Worm (Caenorhabditis elegans) whole organism, late embryonic: ENCODE data around the gene ZK185.1.

Source experiments
- C08G9.2 ChIP-seq: sonication (generic microtip); optimal IDR thresholded peaks from 2 replicates; lab custom pipeline; 2016; ENCODE audit warnings: mild to moderate bottlenecking, missing genetic modification characterization, moderate library complexity, missing compliant biosample characterization
- F13H6.1 ChIP-seq: sonication (generic microtip); optimal IDR thresholded peaks from 2 replicates; lab custom pipeline; 2016; ENCODE audit warnings: missing genetic modification characterization, missing compliant biosample characterization
- K09A11.1 ChIP-seq: sonication (generic microtip); optimal IDR thresholded peaks from 2 replicates; lab custom pipeline; 2017; ENCODE audit warnings: antibody characterized with exemption, mild to moderate bottlenecking, missing genetic modification characterization, missing compliant biosample characterization; ENCODE audit not compliant: insufficient read depth
- T23F11.4 ChIP-seq: fragments of 200-800 bp; sonication (Bioruptor generic); optimal IDR thresholded peaks from 2 replicates; lab custom pipeline; 2018; ENCODE audit warnings: mild to moderate bottlenecking, missing genetic modification characterization, missing compliant biosample characterization
- ahr-1 ChIP-seq: sonication (generic microtip); optimal IDR thresholded peaks from 2 replicates; lab custom pipeline; 2016; ENCODE audit warnings: missing genetic modification characterization, missing compliant biosample characterization
- ceh-14 ChIP-seq: sonication (generic microtip); optimal IDR thresholded peaks from 2 replicates; lab custom pipeline; 2016; ENCODE audit warnings: missing genotype, missing genetic modification characterization, missing compliant biosample characterization
- ceh-18 ChIP-seq: sonication (generic microtip); optimal IDR thresholded peaks from 2 replicates; lab custom pipeline; 2016; ENCODE audit warnings: missing genetic modification characterization, missing compliant biosample characterization
- ceh-19 ChIP-seq: fragments of 200-800 bp; sonication (Bioruptor generic); optimal IDR thresholded peaks from 2 replicates; lab custom pipeline; 2018; ENCODE audit warnings: mild to moderate bottlenecking, missing genetic modification characterization, missing compliant biosample characterization
- ceh-22 ChIP-seq: sonication (generic microtip); optimal IDR thresholded peaks from 2 replicates; lab custom pipeline; 2017; ENCODE audit warnings: missing biosample characterization, missing genetic modification characterization
- ceh-31 ChIP-seq: sonication (generic microtip); optimal IDR thresholded peaks from 2 replicates; lab custom pipeline; 2016; ENCODE audit warnings: missing genetic modification characterization, missing compliant biosample characterization
- ceh-34 ChIP-seq: sonication (generic microtip); optimal IDR thresholded peaks from 2 replicates; lab custom pipeline; 2016; ENCODE audit warnings: mild to moderate bottlenecking, missing genetic modification characterization, missing compliant biosample characterization
- ceh-45 ChIP-seq: fragments of 200-800 bp; sonication (Bioruptor generic); IDR thresholded peaks from 2 replicates; pipeline ENCODE4 v1.3.6; 2022; ENCODE audit warnings: missing genetic modification reagents, missing genetic modification characterization, missing compliant biosample characterization
- ceh-48 ChIP-seq: sonication (generic microtip); optimal IDR thresholded peaks from 2 replicates; lab custom pipeline; 2016; ENCODE audit warnings: missing genetic modification characterization, inconsistent platforms, missing compliant biosample characterization
- ceh-9 ChIP-seq: sonication (generic microtip); optimal IDR thresholded peaks from 2 replicates; lab custom pipeline; 2016; ENCODE audit warnings: mild to moderate bottlenecking, missing genetic modification characterization, inconsistent platforms, missing compliant biosample characterization
- dve-1 ChIP-seq: sonication (generic microtip); optimal IDR thresholded peaks from 2 replicates; lab custom pipeline; 2017; ENCODE audit warnings: antibody characterized with exemption, mild to moderate bottlenecking, missing genetic modification characterization, missing compliant biosample characterization
- elt-4 ChIP-seq: sonication (generic microtip); optimal IDR thresholded peaks from 2 replicates; lab custom pipeline; 2016; ENCODE audit warnings: missing genetic modification characterization, missing compliant biosample characterization
- eyg-1 ChIP-seq: sonication (generic microtip); optimal IDR thresholded peaks from 2 replicates; lab custom pipeline; 2016; ENCODE audit warnings: missing genotype, missing genetic modification characterization, missing compliant biosample characterization
- fax-1 ChIP-seq: sonication (generic microtip); optimal IDR thresholded peaks from 2 replicates; lab custom pipeline; 2016; ENCODE audit warnings: missing genotype, missing genetic modification characterization, missing compliant biosample characterization
- fkh-10 ChIP-seq: fragments of 150-350 bp; optimal IDR thresholded peaks from 2 replicates; lab custom pipeline; 2014; ENCODE audit warnings: missing biosample characterization, missing genetic modification reagents, missing genetic modification characterization
- gmeb-2 ChIP-seq: sonication (generic microtip); optimal IDR thresholded peaks from 2 replicates; lab custom pipeline; 2016; ENCODE audit warnings: missing genetic modification characterization, inconsistent platforms, missing compliant biosample characterization
- hlh-13 ChIP-seq: fragments of 200-800 bp; sonication (Bioruptor generic); optimal IDR thresholded peaks from 2 replicates; lab custom pipeline; 2018; ENCODE audit warnings: mild to moderate bottlenecking, missing genetic modification characterization, missing compliant biosample characterization
- hlh-15 ChIP-seq: sonication (generic microtip); optimal IDR thresholded peaks from 2 replicates; lab custom pipeline; 2016; ENCODE audit warnings: missing genetic modification characterization, missing compliant biosample characterization
- hlh-30 ChIP-seq: sonication (generic microtip); optimal IDR thresholded peaks from 2 replicates; lab custom pipeline; 2017; ENCODE audit warnings: antibody characterized with exemption, missing genetic modification characterization, missing compliant biosample characterization; ENCODE audit not compliant: insufficient read depth
- hlh-6 ChIP-seq: sonication (generic microtip); optimal IDR thresholded peaks from 2 replicates; lab custom pipeline; 2016; ENCODE audit warnings: missing genotype, missing genetic modification characterization, missing compliant biosample characterization
- hlh-8 ChIP-seq: sonication (generic microtip); optimal IDR thresholded peaks from 2 replicates; lab custom pipeline; 2016; ENCODE audit warnings: missing genotype, missing genetic modification characterization, missing compliant biosample characterization
- lin-11 ChIP-seq: fragments of 200-800 bp; sonication (Bioruptor generic); optimal IDR thresholded peaks from 2 replicates; lab custom pipeline; 2018; ENCODE audit warnings: mild to moderate bottlenecking, missing genetic modification characterization, missing compliant biosample characterization
- mec-3 ChIP-seq: sonication (generic microtip); optimal IDR thresholded peaks from 2 replicates; lab custom pipeline; 2016; ENCODE audit warnings: borderline replicate concordance, missing genetic modification characterization, missing compliant biosample characterization
- nfya-1 ChIP-seq: sonication (generic microtip); optimal IDR thresholded peaks from 2 replicates; lab custom pipeline; 2017; ENCODE audit warnings: missing genetic modification characterization, mild to moderate bottlenecking, missing compliant biosample characterization, antibody characterized with exemption, moderate library complexity
- nhr-11 ChIP-seq: fragments of 150-350 bp; optimal IDR thresholded peaks from 2 replicates; lab custom pipeline; 2014; ENCODE audit warnings: missing biosample characterization, missing genetic modification characterization
- odd-2 ChIP-seq: sonication (generic microtip); optimal IDR thresholded peaks from 2 replicates; lab custom pipeline; 2017; ENCODE audit warnings: antibody characterized with exemption, mild to moderate bottlenecking, missing genetic modification characterization, missing compliant biosample characterization
- pag-3 ChIP-seq: sonication (generic microtip); optimal IDR thresholded peaks from 2 replicates; lab custom pipeline; 2016; ENCODE audit warnings: missing compliant biosample characterization, missing genetic modification characterization, borderline replicate concordance
- pax-1 ChIP-seq: fragments of 150-350 bp; optimal IDR thresholded peaks from 2 replicates; lab custom pipeline; 2014; ENCODE audit warnings: missing biosample characterization, missing genetic modification characterization
- pha-2 ChIP-seq: sonication (generic microtip); optimal IDR thresholded peaks from 2 replicates; lab custom pipeline; 2017; ENCODE audit warnings: mild to moderate bottlenecking, missing genetic modification characterization, missing compliant biosample characterization
- pha-4 ChIP-seq: fragments of 150-350 bp; optimal IDR thresholded peaks from 2 replicates; lab custom pipeline; 2018; ENCODE audit warnings: missing biosample characterization, missing genetic modification reagents, missing genetic modification characterization
- pqm-1 ChIP-seq: sonication (generic microtip); optimal IDR thresholded peaks from 2 replicates; lab custom pipeline; 2016; ENCODE audit warnings: missing genetic modification characterization, missing compliant biosample characterization
- ref-2 ChIP-seq: sonication (generic microtip); optimal IDR thresholded peaks from 2 replicates; lab custom pipeline; 2016; ENCODE audit warnings: missing genetic modification characterization, missing compliant biosample characterization
- rnt-1 ChIP-seq: sonication (generic microtip); optimal IDR thresholded peaks from 2 replicates; lab custom pipeline; 2016; ENCODE audit warnings: missing genetic modification characterization, missing compliant biosample characterization
- tbx-2 ChIP-seq: sonication (generic microtip); optimal IDR thresholded peaks from 2 replicates; lab custom pipeline; 2016; ENCODE audit warnings: missing genetic modification characterization, missing compliant biosample characterization
- unc-42 ChIP-seq: sonication (generic microtip); optimal IDR thresholded peaks from 2 replicates; lab custom pipeline; 2016; ENCODE audit warnings: missing genotype, missing genetic modification characterization, missing compliant biosample characterization
- unc-55 ChIP-seq: sonication (generic microtip); optimal IDR thresholded peaks from 2 replicates; lab custom pipeline; 2017; ENCODE audit warnings: missing biosample characterization, missing genetic modification reagents, missing genetic modification characterization

Gene ZK185.1

DNA sequence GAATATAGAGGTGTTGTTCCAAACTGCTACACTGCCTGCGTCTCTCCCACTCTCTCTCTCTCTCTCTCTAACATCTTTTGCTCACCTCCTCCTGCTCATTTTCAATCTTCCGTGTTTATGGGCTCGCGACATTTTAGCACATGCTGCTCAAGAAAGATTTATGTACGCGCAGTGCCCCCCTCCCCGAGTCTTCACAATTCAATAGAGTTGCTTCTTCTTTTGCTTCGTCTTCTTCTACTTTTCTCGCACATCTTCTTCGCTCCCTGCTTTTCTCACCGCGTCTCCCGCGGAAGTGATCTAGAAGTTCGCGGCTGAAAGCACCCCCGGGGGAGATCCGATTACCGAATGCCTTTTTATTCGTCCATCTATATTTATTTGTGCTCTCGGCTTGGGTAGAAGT is 22.2 kb downstream of the ZK185.1 start:
- peak; percentile 69 for TF ChIP-seq ceh-31 (tag; lab: Kevin White, UChicago)
- peak; percentile 20 for TF ChIP-seq ceh-34 (tag; lab: Kevin White, UChicago)
- TF ChIP-seq unc-42 (tag; lab: Kevin White, UChicago): peak; percentile 89
- peak; percentile 19 for TF ChIP-seq unc-55 (GFP tag; lab: Kevin White, UChicago)
- no peak for TF ChIP-seq ceh-22 (tag; lab: Kevin White, UChicago)
- TF ChIP-seq pha-4: no peak
- no peak for TF ChIP-seq pha-2 (tag; lab: Kevin White, UChicago)

DNA sequence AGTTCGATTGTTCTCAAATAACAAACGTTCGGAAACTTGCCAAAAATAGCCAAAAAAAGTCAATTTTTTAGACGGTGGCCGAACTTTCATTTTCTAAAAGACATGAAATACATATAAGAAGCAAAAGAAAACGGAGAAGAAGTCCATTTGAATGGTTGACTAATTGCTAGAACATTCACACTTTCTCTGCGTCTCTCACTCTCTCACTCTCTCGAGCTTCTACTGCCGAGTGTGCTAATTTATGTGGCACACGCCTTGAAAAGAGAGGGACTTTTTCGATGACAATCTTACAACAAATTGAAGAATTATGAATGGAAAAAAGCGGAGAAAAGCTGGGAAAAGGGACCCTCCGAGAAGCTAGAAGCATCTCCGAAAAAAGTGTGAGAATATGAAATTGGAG is 25.7 kb downstream of the ZK185.1 start:
- TF ChIP-seq ceh-14 (tag; lab: Kevin White, UChicago): no peak
- no peak for TF ChIP-seq eyg-1 (tag; lab: Kevin White, UChicago)
- TF ChIP-seq dve-1 (tag; lab: Kevin White, UChicago): no peak
- no peak for TF ChIP-seq pax-1 (tag; lab: Kevin White, UChicago)
- TF ChIP-seq hlh-15 (tag; lab: Kevin White, UChicago): no peak
- no peak for TF ChIP-seq nhr-11 (tag; lab: Kevin White, UChicago)
- no peak for TF ChIP-seq pag-3
- no peak for TF ChIP-seq ceh-19 (GFP tag; lab: Kevin White, UChicago)
- no peak for TF ChIP-seq hlh-8 (tag; lab: Kevin White, UChicago)
- TF ChIP-seq rnt-1 (tag; lab: Kevin White, UChicago): no peak
- no peak for TF ChIP-seq elt-4 (tag; lab: Kevin White, UChicago)
- TF ChIP-seq gmeb-2 (tag; lab: Kevin White, UChicago): no peak
- no peak for TF ChIP-seq pqm-1
- no peak for TF ChIP-seq ceh-9 (tag; lab: Kevin White, UChicago)
- no peak for TF ChIP-seq unc-42 (tag; lab: Kevin White, UChicago)
- TF ChIP-seq odd-2 (tag; lab: Kevin White, UChicago): no peak

DNA sequence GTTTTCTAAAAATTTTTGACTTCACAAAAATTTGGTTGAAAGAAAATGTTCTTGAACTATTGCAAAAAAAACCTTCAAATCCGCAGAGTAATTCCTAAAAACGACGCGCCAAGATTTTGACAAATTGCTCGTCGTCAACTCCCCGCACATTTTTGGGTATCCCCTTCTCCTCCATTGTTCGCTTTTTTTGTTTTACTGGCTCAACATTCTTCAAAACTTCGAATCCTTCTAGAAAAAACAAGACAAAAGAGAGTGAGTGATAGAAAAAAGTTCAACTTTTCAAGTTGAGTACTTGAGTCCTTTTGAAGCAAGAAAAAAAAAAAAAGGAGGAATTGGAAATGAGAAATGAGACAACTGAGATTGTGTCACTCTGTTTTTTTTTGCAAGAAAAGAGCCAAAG is 28.5 kb downstream of the ZK185.1 start:
- no peak for TF ChIP-seq ref-2
- TF ChIP-seq ceh-9 (tag; lab: Kevin White, UChicago): no peak
- no peak for TF ChIP-seq unc-55 (GFP tag; lab: Kevin White, UChicago)
- TF ChIP-seq hlh-6: no peak
- no peak for TF ChIP-seq mec-3 (tag; lab: Kevin White, UChicago)
- TF ChIP-seq elt-4 (tag; lab: Kevin White, UChicago): no peak

DNA sequence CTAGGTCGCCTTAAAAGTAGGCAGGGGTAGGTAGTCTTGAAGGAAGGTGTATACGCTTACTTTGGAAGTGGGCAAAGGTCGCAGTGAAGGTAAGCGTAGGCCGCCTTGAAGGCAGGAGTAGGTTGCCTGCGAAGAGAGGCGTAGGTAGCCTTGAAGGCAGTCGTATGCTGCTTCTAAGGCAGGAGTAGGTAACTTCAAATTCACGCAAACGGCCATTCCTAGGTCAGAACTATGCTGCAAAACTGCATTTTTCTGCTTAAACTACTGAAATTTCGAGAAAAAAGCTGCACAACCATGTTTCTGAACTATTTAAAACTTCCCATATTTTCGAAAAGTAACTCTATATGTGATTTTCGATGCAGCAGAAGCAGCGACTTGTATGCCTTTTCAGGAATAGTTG is 31.1 kb downstream of the ZK185.1 start:
- no peak for TF ChIP-seq nhr-11 (tag; lab: Kevin White, UChicago)
- no peak for TF ChIP-seq T23F11.4 (GFP tag; lab: Kevin White, UChicago)
- no peak for TF ChIP-seq pqm-1
- no peak for TF ChIP-seq hlh-30 (tag; lab: Kevin White, UChicago)
- TF ChIP-seq C08G9.2 (tag; lab: Kevin White, UChicago): no peak
- TF ChIP-seq ahr-1: no peak

DNA sequence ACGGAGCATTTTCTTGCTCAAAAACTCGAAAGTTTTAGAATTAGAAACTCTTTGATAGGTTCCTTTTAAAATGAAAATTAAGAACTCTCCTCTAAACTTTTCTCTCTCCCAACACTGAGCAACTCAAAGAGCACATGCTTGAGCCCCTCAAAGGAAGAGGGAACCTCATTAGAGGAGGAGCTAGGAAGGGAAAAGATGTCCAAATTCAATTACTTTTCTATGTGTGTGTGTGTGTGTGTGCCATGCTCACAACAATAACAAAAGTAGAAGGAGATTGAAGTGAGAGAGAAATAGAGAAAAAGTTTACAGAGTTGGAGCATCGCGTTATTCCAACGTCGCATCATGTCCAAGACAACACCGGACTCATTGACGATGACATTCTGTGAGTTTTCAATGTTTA is 37.6 kb downstream of the ZK185.1 start:
- TF ChIP-seq hlh-8 (tag; lab: Kevin White, UChicago): no peak
- no peak for TF ChIP-seq pha-2 (tag; lab: Kevin White, UChicago)
- peak; percentile 70 for TF ChIP-seq ceh-31 (tag; lab: Kevin White, UChicago)
- no peak for TF ChIP-seq ceh-45
- peak; percentile 62 for TF ChIP-seq fkh-10
- TF ChIP-seq hlh-30 (tag; lab: Kevin White, UChicago): no peak
- no peak for TF ChIP-seq ahr-1
- TF ChIP-seq F13H6.1: no peak
- TF ChIP-seq hlh-13 (GFP tag; lab: Kevin White, UChicago): no peak
- TF ChIP-seq ceh-48 (tag; lab: Kevin White, UChicago): no peak
- TF ChIP-seq fax-1 (tag; lab: Kevin White, UChicago): peak; percentile 15
- TF ChIP-seq mec-3 (tag; lab: Kevin White, UChicago): no peak
- no peak for TF ChIP-seq K09A11.1 (tag; lab: Kevin White, UChicago)
- no peak for TF ChIP-seq lin-11 (tag; lab: Kevin White, UChicago)
- TF ChIP-seq nfya-1 (tag; lab: Kevin White, UChicago): peak; percentile 17
- TF ChIP-seq tbx-2 (tag; lab: Kevin White, UChicago): no peak
- no peak for TF ChIP-seq ceh-18 (tag; lab: Kevin White, UChicago)
- peak; percentile 78 for TF ChIP-seq ceh-14 (tag; lab: Kevin White, UChicago)
- no peak for TF ChIP-seq gmeb-2 (tag; lab: Kevin White, UChicago)
- peak; percentile 100 for TF ChIP-seq unc-42 (tag; lab: Kevin White, UChicago)
- no peak for TF ChIP-seq pag-3
